Worm (Caenorhabditis elegans) whole organism, L4/young adult: Measurements from ENCODE around the gene prp-21.

Source experiments
- W03F9.2 ChIP-seq: fragments of 150-350 bp; optimal IDR thresholded peaks from 2 replicates; lab custom pipeline; 2014; ENCODE audit warnings: missing biosample characterization, missing genetic modification characterization
- dao-5 ChIP-seq: sonication (generic microtip); optimal IDR thresholded peaks from 2 replicates; lab custom pipeline; 2016; ENCODE audit warnings: missing genotype, missing genetic modification characterization, moderate library complexity, missing compliant biosample characterization
- him-1 ChIP-seq: sonication (generic microtip); optimal IDR thresholded peaks from 2 replicates; lab custom pipeline; 2016; ENCODE audit warnings: missing genotype, missing genetic modification reagents, missing genetic modification characterization, missing compliant biosample characterization

DNA sequence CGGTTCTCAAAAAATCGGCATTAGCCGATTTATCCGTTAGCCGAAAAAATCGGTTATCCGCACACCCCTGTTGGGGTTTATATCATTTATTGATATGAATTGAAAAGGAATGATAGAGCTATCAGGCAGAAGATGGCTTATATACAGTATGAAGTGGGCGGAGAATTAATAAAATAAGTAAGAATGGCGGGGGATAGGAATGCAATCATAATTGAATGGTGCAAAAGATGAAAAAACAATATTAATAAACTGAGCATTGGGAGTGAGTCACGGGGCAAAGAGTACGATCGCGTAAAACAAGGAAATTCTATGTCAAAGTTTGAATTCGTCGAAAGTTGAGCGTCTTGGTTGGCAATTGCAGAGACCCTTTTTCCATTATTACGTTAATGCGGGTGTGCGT, 52.1 kb downstream of the prp-21 start, which contains the start of gene T27A1.2:
- TF ChIP-seq him-1 (tag; lab: Kevin White, UChicago) (no peak), W03F9.2 (no peak), dao-5 (no peak)
